Fruit fly (Drosophila melanogaster): Measurements from ENCODE around the gene Coq6.

The Coq6 gene

dm6 chr2L:5567103-5567502, 35.1 kb upstream of the Coq6 start (continued):
- TF ChIP-seq Oli (tag; optimal IDR thresholded peaks at IDR 0.05) (peak; percentile 7), CG14441 (GFP tag; IDR thresholded peaks at IDR 0.05) (0 out of 2 replicates have a peak, but pooled peaks have one; percentile 34), Xrp1 (GFP tag; IDR thresholded peaks at IDR 0.05) (peak; percentile 64), sc (optimal IDR thresholded peaks at IDR 0.05) (no peak), sc (GFP tag; optimal IDR thresholded peaks at IDR 0.05) (no peak), Ptx1 (GFP tag; IDR thresholded peaks at IDR 0.05) (peak; percentile 59; the same call in 1 of the 2 replicates), fd64A (GFP tag; optimal IDR thresholded peaks at IDR 0.05) (no peak), Drgx (GFP tag; IDR thresholded peaks at IDR 0.05) (peak; percentile 86), Sox102F (GFP tag; optimal IDR thresholded peaks at IDR 0.05) (peak; percentile 36), sob (GFP tag; IDR thresholded peaks at IDR 0.05) (no peak), phol (tag; optimal IDR thresholded peaks at IDR 0.05) (peak; percentile 4), knrl (GFP tag; IDR thresholded peaks at IDR 0.05; ENCODE audit: partially characterized antibody) (no peak), Ets65A (GFP tag) (peak; percentile 12), CG32772 (GFP tag; IDR thresholded peaks at IDR 0.05) (0 out of 2 replicates have a peak, but pooled peaks have one; percentile 24), al (GFP tag; IDR thresholded peaks at IDR 0.05) (no peak), CG31441 (GFP tag; IDR thresholded peaks at IDR 0.05) (0 out of 2 replicates have a peak, but pooled peaks have one; percentile 11), lab (GFP tag; optimal IDR thresholded peaks at IDR 0.05) (peak; percentile 27), prd (optimal IDR thresholded peaks at IDR 0.05) (no peak), prd (GFP tag; IDR thresholded peaks at IDR 0.05) (peak; percentile 40; the same call in 1 of the 3 replicates)

DNA sequence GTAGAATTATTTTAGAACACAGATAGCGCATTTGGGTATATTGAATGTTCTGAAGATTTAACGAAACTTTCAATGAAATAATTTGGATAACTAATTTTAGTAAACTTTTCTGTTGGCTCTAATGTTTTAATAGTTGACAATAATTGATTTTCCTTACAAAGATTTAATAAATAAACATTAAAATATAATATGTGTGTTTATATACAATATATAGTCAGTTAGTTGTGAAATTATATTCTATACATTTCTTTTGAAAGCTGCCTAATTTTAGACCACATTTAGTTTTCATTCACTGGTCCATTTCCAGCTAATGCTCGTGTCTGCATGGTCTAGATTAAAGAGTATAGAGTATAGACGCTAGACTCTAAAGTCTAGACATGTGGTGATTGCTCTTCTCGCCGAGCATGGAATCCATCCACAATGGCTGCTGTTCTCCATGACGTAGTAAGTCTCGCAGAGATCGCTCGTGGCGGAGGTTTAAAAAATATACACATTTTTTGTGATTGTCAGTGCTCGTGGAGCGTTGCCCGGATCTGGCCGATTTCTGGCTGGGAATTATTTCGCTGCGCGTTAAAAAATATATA, 26.9 kb upstream of the Coq6 start, which contains the start of gene GluRIIB:
GluRIIB (plus strand) TSS at position 534 of the 584 bp plus-strand sequence.
- TF ChIP-seq Dek (tag; optimal IDR thresholded peaks at IDR 0.05) (no peak), grau (tag; optimal IDR thresholded peaks at IDR 0.05) (peak; percentile 40), Ravus (GFP tag; IDR thresholded peaks at IDR 0.05) (no peak), CoRest (tag; optimal IDR thresholded peaks at IDR 0.05) (peak; percentile 36), CG4360 (GFP tag; IDR thresholded peaks at IDR 0.05) (no peak), CG31224 (GFP tag; IDR thresholded peaks at IDR 0.05) (no peak), row (GFP tag; IDR thresholded peaks at IDR 0.05) (peak; percentile 26; the same call in 1 of the 3 replicates), Hr39 (optimal IDR thresholded peaks at IDR 0.05) (no peak), CG18262 (tag; optimal IDR thresholded peaks at IDR 0.05) (peak; percentile 64), ac (GFP tag; optimal IDR thresholded peaks at IDR 0.05) (no peak), dmrt99B (tag; optimal IDR thresholded peaks at IDR 0.05) (peak; percentile 56), Sry-β (GFP tag; optimal IDR thresholded peaks at IDR 0.05) (no peak), pzg (GFP tag; optimal IDR thresholded peaks at IDR 0.05) (no peak), Trl (optimal IDR thresholded peaks at IDR 0.05) (peak; percentile 3 to 5), Trl (GFP tag; optimal IDR thresholded peaks at IDR 0.05) (no peak), CG12391 (tag; optimal IDR thresholded peaks at IDR 0.05) (peak; percentile 8), Gug (GFP tag; IDR thresholded peaks at IDR 0.05) (no peak), CG12659 (GFP tag; optimal IDR thresholded peaks at IDR 0.05) (no peak), fd64A (GFP tag; optimal IDR thresholded peaks at IDR 0.05) (no peak), vfl (GFP tag; optimal IDR thresholded peaks at IDR 0.05) (no peak), Doc3 (GFP tag; IDR thresholded peaks at IDR 0.05; ENCODE audit: partially characterized antibody) (no peak), CG31441 (GFP tag; IDR thresholded peaks at IDR 0.05) (peak; percentile 4; the same call in 1 of the 2 replicates), CG12104 (GFP tag; optimal IDR thresholded peaks at IDR 0.05) (no peak), CG7839 (tag; optimal IDR thresholded peaks at IDR 0.05) (peak; percentile 26), sd (tag; optimal IDR thresholded peaks at IDR 0.05) (peak; percentile 16), bcd (GFP tag; optimal IDR thresholded peaks at IDR 0.05) (no peak), Ssrp (tag; optimal IDR thresholded peaks at IDR 0.05) (peak; percentile 19), Sox102F (GFP tag; optimal IDR thresholded peaks at IDR 0.05) (peak; percentile 43), dati (GFP tag; IDR thresholded peaks at IDR 0.05) (no peak), CG6254 (GFP tag; optimal IDR thresholded peaks at IDR 0.05) (no peak), D19A (tag; optimal IDR thresholded peaks at IDR 0.05) (peak; percentile 94), kah (GFP tag; optimal IDR thresholded peaks at IDR 0.05) (no peak), CG14667 (GFP tag; IDR thresholded peaks at IDR 0.05) (no peak), nmo (GFP tag; optimal IDR thresholded peaks at IDR 0.05) (peak; percentile 39), dan (GFP tag; IDR thresholded peaks at IDR 0.05) (no peak)

All from whole organism, embryonic.